Worm (Caenorhabditis elegans) whole organism, L4 larva: Measurements from ENCODE around the gene F09E10.6.

ENCODE experiments used
- R02D3.7 ChIP-seq: fragments of 150-350 bp; sonication (generic microtip); optimal IDR thresholded peaks from 3 replicates; lab custom pipeline; 2014; ENCODE audit warnings: missing biosample characterization, missing genetic modification characterization
- daf-16 ChIP-seq, 3 experiments: sonication (generic microtip); optimal IDR thresholded peaks; 2 replicates each; lab custom pipeline; 2016 to 2017; ENCODE audit warnings: missing genetic modification characterization in 3 of 3, missing genetic modification reagents in 3 of 3, mild to moderate bottlenecking in 2 of 3, missing compliant biosample characterization in 2 of 3, missing biosample characterization in 1 of 3, moderate library complexity in 1 of 3
- duxl-1 ChIP-seq: sonication (generic microtip); optimal IDR thresholded peaks from 2 replicates; lab custom pipeline; 2016; ENCODE audit warnings: mild to moderate bottlenecking, missing genetic modification characterization, moderate library complexity, missing compliant biosample characterization; ENCODE audit not compliant: poor library complexity
- hlh-30 ChIP-seq: sonication (generic microtip); optimal IDR thresholded peaks from 2 replicates; lab custom pipeline; 2017; ENCODE audit warnings: antibody characterized with exemption, mild to moderate bottlenecking, missing genetic modification characterization, missing compliant biosample characterization; ENCODE audit not compliant: insufficient read depth
- lin-39 ChIP-seq: fragments of 150-350 bp; optimal IDR thresholded peaks from 2 replicates; lab custom pipeline; 2014; ENCODE audit warnings: missing biosample characterization, missing genetic modification reagents, missing genetic modification characterization
- nhr-10 ChIP-seq: fragments of 150-350 bp; optimal IDR thresholded peaks from 2 replicates; lab custom pipeline; 2014; ENCODE audit warnings: missing biosample characterization, missing genetic modification characterization
- nhr-102 ChIP-seq: sonication (generic microtip); optimal IDR thresholded peaks from 2 replicates; lab custom pipeline; 2016; ENCODE audit warnings: mild to moderate bottlenecking, missing genetic modification characterization, moderate library complexity, missing compliant biosample characterization
- nhr-28 ChIP-seq: fragments of 150-350 bp; optimal IDR thresholded peaks from 2 replicates; lab custom pipeline; 2014; ENCODE audit warnings: missing biosample characterization, missing genetic modification characterization
- nhr-77 ChIP-seq: fragments of 150-350 bp; optimal IDR thresholded peaks from 2 replicates; lab custom pipeline; 2014; ENCODE audit warnings: missing biosample characterization, missing genetic modification characterization
- tag-97 ChIP-seq: fragments of 200-800 bp; sonication (Bioruptor generic); IDR thresholded peaks from 2 replicates; pipeline ENCODE4 v1.3.6; 2022; ENCODE audit warnings: missing genetic modification characterization, missing compliant biosample characterization
- unc-39 ChIP-seq: sonication (generic microtip); optimal IDR thresholded peaks from 2 replicates; lab custom pipeline; 2017; ENCODE audit warnings: missing biosample characterization, missing genetic modification characterization
- unc-62 ChIP-seq, 3 experiments: fragments of 150-350 bp in 1 of 3; sonication (generic microtip); optimal IDR thresholded peaks in 2 of 3; peaks in 1 of 3; 1 replicate in 1 of 3; 2 replicates in 2 of 3; lab custom pipeline; 2014 to 2017; ENCODE audit warnings: missing biosample characterization in 3 of 3, missing genetic modification characterization in 3 of 3, missing genetic modification reagents in 3 of 3, missing genotype in 1 of 3

DNA sequence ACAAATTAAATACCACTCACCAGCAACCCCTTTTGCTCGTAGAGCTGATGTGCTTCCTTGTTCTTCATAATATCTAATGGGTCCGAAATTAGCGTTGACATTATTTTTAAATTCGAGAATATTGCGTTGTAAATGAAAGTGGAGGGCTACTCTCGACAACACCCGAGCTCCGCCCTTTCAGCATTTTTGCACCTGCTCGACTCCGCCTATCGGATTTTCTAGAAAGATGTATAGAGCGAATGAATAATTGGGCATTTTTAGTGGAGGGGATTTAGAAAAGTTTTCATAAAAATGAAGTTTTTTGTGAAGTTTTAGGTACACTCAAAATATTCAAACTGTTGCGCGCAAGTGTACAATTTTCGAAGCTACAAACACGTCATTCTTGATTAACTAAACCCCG is 3.2 kb downstream of the F09E10.6 start, which contains the start of gene F09E10.5:
- TF ChIP-seq nhr-10 (tag; lab: Kevin White, UChicago) (no peak), hlh-30 (no peak), lin-39 (tag; lab: Kevin White, UChicago) (no peak), nhr-28 (tag; lab: Kevin White, UChicago) (no peak), daf-16 (GFP tag; optimal IDR thresholded peaks at IDR 0.05; lab: Kevin White, UChicago) (no peak), daf-16 (tag; optimal IDR thresholded peaks at IDR 0.05; lab: Kevin White, UChicago) (no peak), R02D3.7 (tag; lab: Kevin White, UChicago) (no peak), duxl-1 (tag; lab: Kevin White, UChicago) (no peak), unc-39 (tag; lab: Kevin White, UChicago) (no peak), nhr-102 (tag; lab: Kevin White, UChicago) (no peak), tag-97 (GFP tag; lab: Robert Waterston, UW) (no peak), unc-62 (GFP tag; optimal IDR thresholded peaks at IDR 0.05 in 1 of 2; lab: Kevin White, UChicago) (no peak), unc-62 (tag; optimal IDR thresholded peaks at IDR 0.05; lab: Kevin White, UChicago) (no peak), nhr-77 (tag; lab: Kevin White, UChicago) (no peak)
